Fruit fly (Drosophila melanogaster): ENCODE measurements around the gene jigr1.

jigr1 gene

DNA sequence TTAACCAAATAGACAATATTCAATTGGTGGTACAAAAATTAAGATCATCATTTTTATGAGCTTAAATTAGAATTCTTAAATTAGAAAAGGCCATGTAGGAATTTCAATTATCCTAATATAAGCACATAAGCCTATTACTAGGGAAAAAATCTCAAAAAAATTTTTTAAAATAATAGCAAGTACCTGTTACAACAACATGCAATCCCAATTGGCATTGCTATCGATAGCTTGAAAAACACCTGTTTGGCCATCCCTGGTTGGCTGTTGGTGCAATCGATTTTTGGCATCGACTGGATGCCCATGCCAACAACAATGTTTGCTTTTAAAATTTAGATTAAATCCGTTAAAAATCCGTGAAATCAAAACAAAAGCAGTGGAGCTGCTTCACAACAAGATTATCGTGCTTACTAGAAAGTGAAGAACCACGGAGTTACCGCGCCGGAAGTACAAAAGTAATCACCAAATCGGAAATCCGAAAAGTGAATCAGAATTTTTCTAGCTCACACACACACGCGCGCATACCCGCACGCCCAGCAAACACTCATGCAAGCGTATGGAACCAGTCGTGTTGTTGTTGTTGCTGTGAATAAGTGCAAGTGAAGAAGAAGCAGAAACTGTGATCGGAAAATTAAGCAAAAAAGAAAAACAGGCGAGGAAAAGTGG, 24.0 kb downstream of the jigr1 start, which contains the start of gene RASSF8 (continued):
- no peak for TF ChIP-seq CG14667 (GFP tag; IDR thresholded peaks at IDR 0.05)
- TF ChIP-seq dati (GFP tag; IDR thresholded peaks at IDR 0.05), result no peak
- TF ChIP-seq zfh1 (GFP tag; IDR thresholded peaks at IDR 0.05), result no peak
- no peak for TF ChIP-seq CG7357 (GFP tag; IDR thresholded peaks at IDR 0.05)
- no peak for TF ChIP-seq CG31365 (tag; optimal IDR thresholded peaks at IDR 0.05)
- TF ChIP-seq cg (GFP tag; optimal IDR thresholded peaks at IDR 0.05), result peak; percentile 94
- TF ChIP-seq gcm (GFP tag; optimal IDR thresholded peaks at IDR 0.05), result peak; percentile 74
- peak; percentile 57 for TF ChIP-seq CoRest (tag; optimal IDR thresholded peaks at IDR 0.05)
- no peak for TF ChIP-seq tx (GFP tag; optimal IDR thresholded peaks at IDR 0.05)
- peak; percentile 76 for TF ChIP-seq Rfx (GFP tag; IDR thresholded peaks at IDR 0.05)
- no peak for TF ChIP-seq CG11085 (GFP tag; IDR thresholded peaks at IDR 0.05)
- peak; percentile 13; the same call in 1 of the 2 replicates for TF ChIP-seq al (GFP tag; IDR thresholded peaks at IDR 0.05)
- TF ChIP-seq mirr (GFP tag; optimal IDR thresholded peaks at IDR 0.05), result no peak
- no peak for TF ChIP-seq CG7556 (GFP tag; optimal IDR thresholded peaks at IDR 0.05)
- no peak for TF ChIP-seq eyg (GFP tag; optimal IDR thresholded peaks at IDR 0.05)
- peak; percentile 66 for TF ChIP-seq Aef1 (GFP tag; IDR thresholded peaks at IDR 0.05)
- no peak for TF ChIP-seq Lim3 (GFP tag; IDR thresholded peaks at IDR 0.05)
- TF ChIP-seq gcm2 (GFP tag; optimal IDR thresholded peaks at IDR 0.05), result no peak
- peak; percentile 12 for TF ChIP-seq PHDP (tag; optimal IDR thresholded peaks at IDR 0.05)
- no peak for TF ChIP-seq Optix (GFP tag; IDR thresholded peaks at IDR 0.05)
- no peak for TF ChIP-seq Spps (tag; optimal IDR thresholded peaks at IDR 0.05)
- no peak for TF ChIP-seq CG14014 (GFP tag; IDR thresholded peaks at IDR 0.05)
- TF ChIP-seq CG8388 (GFP tag; optimal IDR thresholded peaks at IDR 0.05), result no peak
- TF ChIP-seq pfk (GFP tag; optimal IDR thresholded peaks at IDR 0.05), result no peak
- TF ChIP-seq CG4360 (GFP tag; IDR thresholded peaks at IDR 0.05), result peak; percentile 95
- no peak for TF ChIP-seq CG6854 (GFP tag; optimal IDR thresholded peaks at IDR 0.05)
- TF ChIP-seq Asciz (GFP tag; optimal IDR thresholded peaks at IDR 0.05), result no peak
- TF ChIP-seq CG3163 (GFP tag; optimal IDR thresholded peaks at IDR 0.05), result no peak
- TF ChIP-seq CG30431 (GFP tag; optimal IDR thresholded peaks at IDR 0.05), result no peak
- no peak for TF ChIP-seq gro (GFP tag; optimal IDR thresholded peaks at IDR 0.05)
- no peak for TF ChIP-seq fru (optimal IDR thresholded peaks at IDR 0.05)
- peak; percentile 22 for TF ChIP-seq CG2678 (tag; optimal IDR thresholded peaks at IDR 0.05)
- peak; percentile 66 for TF ChIP-seq gfzf (GFP tag; optimal IDR thresholded peaks at IDR 0.05)
- TF ChIP-seq CG7372 (GFP tag; IDR thresholded peaks at IDR 0.05), result no peak
- peak; percentile 74 for TF ChIP-seq NFAT (GFP tag; IDR thresholded peaks at IDR 0.05)
- TF ChIP-seq CG18599 (GFP tag; optimal IDR thresholded peaks at IDR 0.05), result no peak
- TF ChIP-seq sisA (GFP tag; IDR thresholded peaks at IDR 0.05), result no peak
- no peak; the same call in 1 of the 2 replicates for TF ChIP-seq vvl (GFP tag; IDR thresholded peaks at IDR 0.05)
- TF ChIP-seq CG9817 (tag; optimal IDR thresholded peaks at IDR 0.05), result peak; percentile 29
- TF ChIP-seq Poxn (GFP tag; IDR thresholded peaks at IDR 0.05), result no peak
- peak; percentile 4 for TF ChIP-seq stwl (tag; optimal IDR thresholded peaks at IDR 0.05)
- no peak for TF ChIP-seq CG12942 (GFP tag; optimal IDR thresholded peaks at IDR 0.05)
- peak; percentile 65 for TF ChIP-seq CG42726 (GFP tag; IDR thresholded peaks at IDR 0.05; ENCODE audit: partially characterized antibody)
- peak; percentile 6 for TF ChIP-seq CG1602 (GFP tag; optimal IDR thresholded peaks at IDR 0.05)
- peak; percentile 88 for TF ChIP-seq sens (GFP tag)
- TF ChIP-seq bigmax (GFP tag; optimal IDR thresholded peaks at IDR 0.05), result no peak
- no peak for TF ChIP-seq Dad (GFP tag; optimal IDR thresholded peaks at IDR 0.05)
- TF ChIP-seq CG10979 (tag; optimal IDR thresholded peaks at IDR 0.05), result no peak
- TF ChIP-seq Nf-YC (tag; optimal IDR thresholded peaks at IDR 0.05), result peak; percentile 38
- TF ChIP-seq ERR (GFP tag; optimal IDR thresholded peaks at IDR 0.05), result no peak
- TF ChIP-seq Atf-2 (GFP tag; optimal IDR thresholded peaks at IDR 0.05), result peak; percentile 43
- TF ChIP-seq lilli (GFP tag; optimal IDR thresholded peaks at IDR 0.05), result peak; percentile 61
